Worm (Caenorhabditis elegans) whole organism, L1 larva: Measurements from ENCODE around the gene F36H5.8.

ENCODE experiments used
- C04F5.9 ChIP-seq: sonication (generic microtip); optimal IDR thresholded peaks from 2 replicates; lab custom pipeline; 2016; ENCODE audit warnings: missing genetic modification characterization, missing compliant biosample characterization
- C16A3.4 ChIP-seq: fragments of 150-350 bp; optimal IDR thresholded peaks from 2 replicates; lab custom pipeline; 2014; ENCODE audit warnings: missing biosample characterization, missing genetic modification characterization
- C34B4.2 ChIP-seq: sonication (generic microtip); optimal IDR thresholded peaks from 2 replicates; lab custom pipeline; 2017; ENCODE audit warnings: mild to moderate bottlenecking, missing genetic modification characterization, missing compliant biosample characterization
- aly-2 ChIP-seq: fragments of 150-350 bp; optimal IDR thresholded peaks from 2 replicates; lab custom pipeline; 2014; ENCODE audit warnings: missing biosample characterization, missing genetic modification characterization
- blmp-1 ChIP-seq: fragments of 150-350 bp; optimal IDR thresholded peaks from 2 replicates; lab custom pipeline; 2014; ENCODE audit warnings: missing biosample characterization, missing genetic modification characterization
- ceh-63 ChIP-seq: fragments of 200-800 bp; sonication (Bioruptor generic); optimal IDR thresholded peaks from 2 replicates; lab custom pipeline; 2018; ENCODE audit warnings: mild to moderate bottlenecking, missing genetic modification characterization, missing compliant biosample characterization
- dsc-1 ChIP-seq: sonication (generic microtip); optimal IDR thresholded peaks from 2 replicates; lab custom pipeline; 2016; ENCODE audit warnings: mild to moderate bottlenecking, missing genetic modification characterization, missing compliant biosample characterization
- elt-2 ChIP-seq: sonication (generic microtip); optimal IDR thresholded peaks from 2 replicates; lab custom pipeline; 2016; ENCODE audit warnings: missing genetic modification characterization, mild to moderate bottlenecking, inconsistent platforms, missing compliant biosample characterization, missing genetic modification reagents
- fkh-4 ChIP-seq: sonication (generic microtip); optimal IDR thresholded peaks from 2 replicates; lab custom pipeline; 2016; ENCODE audit warnings: missing compliant biosample characterization, missing genetic modification characterization, borderline replicate concordance
- jun-1 ChIP-seq: fragments of 150-350 bp; optimal IDR thresholded peaks from 2 replicates; lab custom pipeline; 2014; ENCODE audit warnings: missing biosample characterization, missing genetic modification reagents, missing genetic modification characterization
- lin-14 ChIP-seq: fragments of 200-800 bp; sonication (Bioruptor generic); optimal IDR thresholded peaks from 2 replicates; lab custom pipeline; 2018; ENCODE audit warnings: mild to moderate bottlenecking, missing genetic modification characterization, moderate library complexity, missing compliant biosample characterization
- lin-35 ChIP-seq, 2 experiments: fragments of 150-350 bp; optimal IDR thresholded peaks; 2 replicates each; lab custom pipeline; 2014; ENCODE audit warnings: missing biosample characterization in 2 of 2, missing genetic modification characterization in 2 of 2, missing genetic modification reagents in 2 of 2
- lsy-2 ChIP-seq, 2 experiments: fragments of 150-350 bp; optimal IDR thresholded peaks; 2 replicates each; lab custom pipeline; 2014; ENCODE audit warnings: missing biosample characterization in 2 of 2, missing genetic modification characterization in 2 of 2
- nhr-12 ChIP-seq: sonication (generic microtip); optimal IDR thresholded peaks from 2 replicates; lab custom pipeline; 2017; ENCODE audit warnings: missing biosample characterization, missing genetic modification characterization
- nhr-76 ChIP-seq: sonication (generic microtip); optimal IDR thresholded peaks from 2 replicates; lab custom pipeline; 2017; ENCODE audit warnings: missing biosample characterization, missing genetic modification characterization
- skn-1 ChIP-seq: fragments of 150-350 bp; optimal IDR thresholded peaks from 2 replicates; lab custom pipeline; 2014; ENCODE audit warnings: missing biosample characterization, missing genetic modification characterization
- zip-4 ChIP-seq: fragments of 200-800 bp; sonication (Bioruptor generic); optimal IDR thresholded peaks from 2 replicates; lab custom pipeline; 2018; ENCODE audit warnings: mild to moderate bottlenecking, missing genetic modification characterization, moderate library complexity, missing compliant biosample characterization
- ztf-11 ChIP-seq, 2 experiments: sonication (generic microtip); optimal IDR thresholded peaks; 2 replicates each; lab custom pipeline; 2016 to 2017; ENCODE audit warnings: missing genetic modification characterization in 2 of 2, missing biosample characterization in 1 of 2, missing compliant biosample characterization in 1 of 2

The F36H5.8 gene

DNA sequence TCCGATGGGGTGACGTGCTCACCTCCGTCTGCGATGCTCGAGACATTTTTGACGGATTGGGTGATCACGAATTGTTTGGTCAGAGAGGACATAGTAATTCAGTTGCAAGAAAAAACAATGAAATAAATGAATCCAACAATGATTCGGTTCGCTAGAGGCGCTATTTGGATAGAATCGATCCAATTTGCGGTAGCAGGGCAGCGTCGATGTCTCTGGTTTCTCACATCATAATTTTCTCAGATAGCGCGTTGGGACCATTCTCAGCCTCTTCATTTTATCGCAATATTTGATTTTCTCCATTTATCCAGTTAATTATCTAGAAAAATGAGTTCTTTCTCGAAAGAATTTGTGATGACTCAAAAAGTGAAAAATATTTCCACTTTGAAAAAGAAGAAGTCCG is 44.1 kb downstream of the F36H5.8 start, which contains the start of gene sdz-18:
Gene sdz-18, minus strand, starts transcription at position 101 of the 400 bp plus-strand sequence.
- no peak for TF ChIP-seq lin-35 (GFP tag; optimal IDR thresholded peaks at IDR 0.05; lab: Kevin White, UChicago)
- no peak for TF ChIP-seq lsy-2 (tag; optimal IDR thresholded peaks at IDR 0.05; lab: Kevin White, UChicago)
- no peak for TF ChIP-seq skn-1 (tag; lab: Kevin White, UChicago)
- TF ChIP-seq ceh-63 (GFP tag; lab: Kevin White, UChicago) = no peak
- no peak for TF ChIP-seq nhr-12
- no peak for TF ChIP-seq C04F5.9
- TF ChIP-seq fkh-4 (tag; lab: Kevin White, UChicago) = no peak
- TF ChIP-seq elt-2 = no peak
- no peak for TF ChIP-seq C16A3.4 (tag; lab: Kevin White, UChicago)
- no peak for TF ChIP-seq zip-4
- no peak for TF ChIP-seq ztf-11 (tag; optimal IDR thresholded peaks at IDR 0.05; lab: Kevin White, UChicago)
- TF ChIP-seq aly-2 (tag; lab: Kevin White, UChicago) = no peak
- no peak for TF ChIP-seq lin-14 (GFP tag; lab: Kevin White, UChicago)
- no peak for TF ChIP-seq jun-1 (tag; lab: Kevin White, UChicago)
- no peak for TF ChIP-seq blmp-1 (tag; lab: Kevin White, UChicago)

DNA sequence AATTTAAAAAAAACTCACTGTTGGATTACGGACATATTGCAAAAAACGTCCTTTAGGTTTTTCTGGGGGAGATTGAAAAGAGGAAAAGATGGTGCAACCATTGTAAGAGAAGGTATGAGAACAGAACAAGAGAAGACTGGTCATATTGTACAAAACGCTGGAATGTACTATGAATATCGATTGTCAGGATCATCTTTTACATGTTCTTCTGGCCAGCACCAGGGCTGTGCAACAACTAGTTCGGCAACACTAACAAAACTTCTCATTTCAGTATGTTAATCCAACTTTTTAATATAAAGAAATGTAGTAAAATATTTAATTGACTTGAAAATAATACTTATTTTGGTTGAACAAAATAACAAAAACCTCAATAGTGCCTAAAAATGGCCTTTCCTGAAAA is 47.1 kb downstream of the F36H5.8 start, which contains the start of gene fbxb-47:
Gene fbxb-47, minus strand, starts transcription at position 101 of the 400 bp plus-strand sequence.
- TF ChIP-seq nhr-76 (tag; lab: Kevin White, UChicago) (no peak), C34B4.2 (tag; lab: Kevin White, UChicago) (no peak), lsy-2 (tag; optimal IDR thresholded peaks at IDR 0.05; lab: Kevin White, UChicago) (no peak), dsc-1 (no peak)
- TF ChIP-seq, all 84 proteins: peak for 0
